Fruit fly (Drosophila melanogaster): ENCODE data around the gene CG13875.

CG13875 gene

DNA sequence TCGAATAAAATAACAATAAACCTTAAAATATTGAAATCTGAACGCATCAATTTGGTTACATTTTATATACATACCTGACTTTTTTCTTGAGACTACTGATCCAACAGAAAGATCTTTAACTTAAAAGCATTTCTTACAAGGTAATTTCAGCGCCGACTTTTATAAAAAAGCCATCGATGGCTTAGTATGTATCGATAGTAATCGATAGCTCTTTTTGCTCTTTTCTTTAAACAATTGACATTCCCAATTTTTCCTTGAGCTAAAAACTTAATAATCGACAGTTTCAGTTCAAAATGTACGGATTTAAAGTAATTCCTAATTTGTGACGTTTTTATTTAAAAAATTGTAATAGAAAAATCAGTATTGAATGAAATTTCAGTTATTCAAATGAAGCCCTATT, 5.2 kb upstream of the CG13875 start (continued):
- TF ChIP-seq fd3F (GFP tag; optimal IDR thresholded peaks at IDR 0.05): no peak
- no peak for TF ChIP-seq CG3163 (GFP tag; optimal IDR thresholded peaks at IDR 0.05)
- TF ChIP-seq Six4 (GFP tag; optimal IDR thresholded peaks at IDR 0.05): no peak
- no peak for TF ChIP-seq tx (GFP tag; optimal IDR thresholded peaks at IDR 0.05)
- TF ChIP-seq Ada2b (GFP tag; IDR thresholded peaks at IDR 0.05): no peak
- TF ChIP-seq sisA (GFP tag; IDR thresholded peaks at IDR 0.05): no peak
- peak; percentile 10 for TF ChIP-seq lbe (GFP tag; optimal IDR thresholded peaks at IDR 0.05)
- TF ChIP-seq D (optimal IDR thresholded peaks at IDR 0.05): no peak
- TF ChIP-seq D (GFP tag; optimal IDR thresholded peaks at IDR 0.05): no peak
- TF ChIP-seq mam (GFP tag; optimal IDR thresholded peaks at IDR 0.05): no peak
- no peak for TF ChIP-seq CG9817 (tag; optimal IDR thresholded peaks at IDR 0.05)
- no peak for TF ChIP-seq Hmx (GFP tag; optimal IDR thresholded peaks at IDR 0.05)
- TF ChIP-seq CG42726 (GFP tag; IDR thresholded peaks at IDR 0.05; ENCODE audit: partially characterized antibody): peak; percentile 86
- TF ChIP-seq Spps (tag; optimal IDR thresholded peaks at IDR 0.05): no peak
- TF ChIP-seq CG3995 (GFP tag; optimal IDR thresholded peaks at IDR 0.05): no peak
- no peak for TF ChIP-seq Mes4 (GFP tag; optimal IDR thresholded peaks at IDR 0.05)
- no peak for TF ChIP-seq Tbp (GFP tag; optimal IDR thresholded peaks at IDR 0.05)
- no peak for TF ChIP-seq esg (GFP tag; conservative IDR thresholded peaks at IDR 0.05)
- TF ChIP-seq Optix (GFP tag; IDR thresholded peaks at IDR 0.05): no peak
- no peak for TF ChIP-seq CG10274 (GFP tag; optimal IDR thresholded peaks at IDR 0.05)
- TF ChIP-seq Oaz (GFP tag; IDR thresholded peaks at IDR 0.05): no peak
- no peak for TF ChIP-seq CG12071 (GFP tag; optimal IDR thresholded peaks at IDR 0.05)
- TF ChIP-seq CTCF (GFP tag; optimal IDR thresholded peaks at IDR 0.05): no peak
- no peak for TF ChIP-seq HHEX (GFP tag; optimal IDR thresholded peaks at IDR 0.05)
- no peak for TF ChIP-seq lmd (GFP tag; IDR thresholded peaks at IDR 0.05)
- no peak for TF ChIP-seq CG4424 (GFP tag; optimal IDR thresholded peaks at IDR 0.05)
- TF ChIP-seq en (GFP tag; optimal IDR thresholded peaks at IDR 0.05): no peak
- no peak for TF ChIP-seq CG15479 (GFP tag; optimal IDR thresholded peaks at IDR 0.05)
- TF ChIP-seq CG10267 (tag; optimal IDR thresholded peaks at IDR 0.05): peak; percentile 2
- no peak for TF ChIP-seq danr (GFP tag; IDR thresholded peaks at IDR 0.05)
- no peak for TF ChIP-seq CG4282 (GFP tag; optimal IDR thresholded peaks at IDR 0.05)
- no peak for TF ChIP-seq CG31388 (GFP tag; optimal IDR thresholded peaks at IDR 0.05)
- no peak for TF ChIP-seq sqz (GFP tag; optimal IDR thresholded peaks at IDR 0.05)
- TF ChIP-seq Chrac-16 (GFP tag; optimal IDR thresholded peaks at IDR 0.05): no peak
- peak; percentile 79 for TF ChIP-seq CG7963 (GFP tag; IDR thresholded peaks at IDR 0.05; ENCODE audit: partially characterized antibody)
- no peak for TF ChIP-seq H2.0 (GFP tag; IDR thresholded peaks at IDR 0.05)
- no peak for TF ChIP-seq CG1647 (GFP tag; optimal IDR thresholded peaks at IDR 0.05)
- no peak for TF ChIP-seq tll (GFP tag; optimal IDR thresholded peaks at IDR 0.05)
- TF ChIP-seq CG16863 (GFP tag; optimal IDR thresholded peaks at IDR 0.05): no peak
- no peak for TF ChIP-seq Doc2 (GFP tag; IDR thresholded peaks at IDR 0.05)
- no peak for TF ChIP-seq CkIIα-i1 (GFP tag; IDR thresholded peaks at IDR 0.05)
- TF ChIP-seq CG7745 (tag; optimal IDR thresholded peaks at IDR 0.05): no peak
- TF ChIP-seq Xrp1 (GFP tag; IDR thresholded peaks at IDR 0.05): no peak
- TF ChIP-seq Oli (tag; optimal IDR thresholded peaks at IDR 0.05): no peak
- TF ChIP-seq HmgD (GFP tag; optimal IDR thresholded peaks at IDR 0.05): no peak
- no peak for TF ChIP-seq CG7556 (GFP tag; optimal IDR thresholded peaks at IDR 0.05)
- no peak for TF ChIP-seq stc (GFP tag; IDR thresholded peaks at IDR 0.05)
- no peak for TF ChIP-seq CG14014 (GFP tag; IDR thresholded peaks at IDR 0.05)
- TF ChIP-seq CG11093 (GFP tag; IDR thresholded peaks at IDR 0.05): no peak
- TF ChIP-seq CG3847 (GFP tag; IDR thresholded peaks at IDR 0.05): no peak
- TF ChIP-seq CG9727 (GFP tag; optimal IDR thresholded peaks at IDR 0.05): no peak
- no peak for TF ChIP-seq jing (GFP tag; optimal IDR thresholded peaks at IDR 0.05)
- no peak for TF ChIP-seq CG9215 (GFP tag; IDR thresholded peaks at IDR 0.05)
- TF ChIP-seq hbn (GFP tag; IDR thresholded peaks at IDR 0.05; ENCODE audit: partially characterized antibody): peak; percentile 94

All from whole organism, embryonic.